Worm (Caenorhabditis elegans) whole organism, late embryonic: Measurements from ENCODE around the gene gly-5.

Experiments
- ama-1 ChIP-seq: fragments of 150-350 bp; optimal IDR thresholded peaks from 2 replicates; lab custom pipeline; 2014
- ceh-14 ChIP-seq: sonication (generic microtip); optimal IDR thresholded peaks from 2 replicates; lab custom pipeline; 2016; ENCODE audit warnings: missing genotype, missing genetic modification characterization, missing compliant biosample characterization
- dmd-4 ChIP-seq: sonication (generic microtip); optimal IDR thresholded peaks from 2 replicates; lab custom pipeline; 2016; ENCODE audit warnings: borderline replicate concordance, missing genetic modification characterization, missing compliant biosample characterization
- gmeb-2 ChIP-seq: sonication (generic microtip); optimal IDR thresholded peaks from 2 replicates; lab custom pipeline; 2016; ENCODE audit warnings: missing genetic modification characterization, inconsistent platforms, missing compliant biosample characterization
- hlh-30 ChIP-seq: sonication (generic microtip); optimal IDR thresholded peaks from 2 replicates; lab custom pipeline; 2017; ENCODE audit warnings: antibody characterized with exemption, missing genetic modification characterization, missing compliant biosample characterization; ENCODE audit not compliant: insufficient read depth
- hlh-6 ChIP-seq: sonication (generic microtip); optimal IDR thresholded peaks from 2 replicates; lab custom pipeline; 2016; ENCODE audit warnings: missing genotype, missing genetic modification characterization, missing compliant biosample characterization
- pha-4 ChIP-seq: fragments of 150-350 bp; optimal IDR thresholded peaks from 2 replicates; lab custom pipeline; 2018; ENCODE audit warnings: missing biosample characterization, missing genetic modification reagents, missing genetic modification characterization
- pqm-1 ChIP-seq: sonication (generic microtip); optimal IDR thresholded peaks from 2 replicates; lab custom pipeline; 2016; ENCODE audit warnings: missing genetic modification characterization, missing compliant biosample characterization
- tbx-2 ChIP-seq: sonication (generic microtip); optimal IDR thresholded peaks from 2 replicates; lab custom pipeline; 2016; ENCODE audit warnings: missing genetic modification characterization, missing compliant biosample characterization
- tbx-7 ChIP-seq: sonication (generic microtip); optimal IDR thresholded peaks from 2 replicates; lab custom pipeline; 2016; ENCODE audit warnings: missing genotype, missing genetic modification characterization, missing compliant biosample characterization
- ttx-3 ChIP-seq: sonication (generic microtip); optimal IDR thresholded peaks from 2 replicates; lab custom pipeline; 2016; ENCODE audit warnings: missing genetic modification reagents, missing genetic modification characterization, missing compliant biosample characterization

ce11 chrIII:13208978-13209377 is 21.8 kb downstream of the gly-5 start:
- TF ChIP-seq ceh-14 (tag; lab: Kevin White, UChicago) (no peak), tbx-7 (tag; lab: Kevin White, UChicago) (no peak), hlh-30 (tag; lab: Kevin White, UChicago) (no peak), gmeb-2 (tag; lab: Kevin White, UChicago) (no peak), dmd-4 (tag; lab: Kevin White, UChicago) (no peak), tbx-2 (tag; lab: Kevin White, UChicago) (no peak), ama-1 (no peak), ttx-3 (tag; lab: Kevin White, UChicago) (no peak), hlh-6 (tag; lab: Kevin White, UChicago) (no peak), pha-4 (no peak), pqm-1 (no peak)
